Worm (Caenorhabditis elegans) whole organism, early embryonic: ENCODE results near the gene T21B4.3.

ENCODE experiments used
- ama-1 ChIP-seq: fragments of 150-350 bp; optimal IDR thresholded peaks from 2 replicates; lab custom pipeline; 2014
- pes-1 ChIP-seq: fragments of 200-800 bp; sonication (Bioruptor generic); IDR thresholded peaks from 2 replicates; pipeline ENCODE4 v1.3.6; 2022; ENCODE audit warnings: missing genetic modification reagents, missing genetic modification characterization, missing compliant biosample characterization

ce11 chrII:12452754-12453352, 44.0 kb downstream of the T21B4.3 start, which contains the start of the genes sre-35 and sre-33:
- TF ChIP-seq pes-1 (GFP tag; lab: Robert Waterston, UW) (no peak), ama-1 (no peak)
